Worm (Caenorhabditis elegans) whole organism, late embryonic: ENCODE results near the gene str-52.
"Not testable (repeated sequence)": the region's sequence is repeated elsewhere in the genome, so short reads cannot be mapped to it uniquely, and the experiment has no call there.

Experiments used
- C08G9.2 ChIP-seq: sonication (generic microtip); optimal IDR thresholded peaks from 2 replicates; lab custom pipeline; 2016; ENCODE audit warnings: mild to moderate bottlenecking, missing genetic modification characterization, moderate library complexity, missing compliant biosample characterization
- C38D4.7 ChIP-seq: fragments of 200-800 bp; sonication (Bioruptor generic); optimal IDR thresholded peaks from 2 replicates; lab custom pipeline; 2018; ENCODE audit warnings: mild to moderate bottlenecking, missing genetic modification characterization, moderate library complexity, missing compliant biosample characterization
- K02D7.2 ChIP-seq: sonication (generic microtip); optimal IDR thresholded peaks from 2 replicates; lab custom pipeline; 2017; ENCODE audit warnings: mild to moderate bottlenecking, missing genetic modification characterization, missing compliant biosample characterization
- Y22D7AL.16 ChIP-seq: sonication (generic microtip); optimal IDR thresholded peaks from 2 replicates; lab custom pipeline; 2016; ENCODE audit warnings: missing genetic modification characterization, missing compliant biosample characterization
- ama-1 ChIP-seq: fragments of 150-350 bp; optimal IDR thresholded peaks from 2 replicates; lab custom pipeline; 2014
- ceh-14 ChIP-seq: sonication (generic microtip); optimal IDR thresholded peaks from 2 replicates; lab custom pipeline; 2016; ENCODE audit warnings: missing genotype, missing genetic modification characterization, missing compliant biosample characterization
- ceh-19 ChIP-seq: fragments of 200-800 bp; sonication (Bioruptor generic); optimal IDR thresholded peaks from 2 replicates; lab custom pipeline; 2018; ENCODE audit warnings: mild to moderate bottlenecking, missing genetic modification characterization, missing compliant biosample characterization
- ceh-2 ChIP-seq: sonication (generic microtip); optimal IDR thresholded peaks from 2 replicates; lab custom pipeline; 2016; ENCODE audit warnings: missing genotype, missing genetic modification characterization, missing compliant biosample characterization
- ceh-31 ChIP-seq: sonication (generic microtip); optimal IDR thresholded peaks from 2 replicates; lab custom pipeline; 2016; ENCODE audit warnings: missing genetic modification characterization, missing compliant biosample characterization
- ceh-9 ChIP-seq: sonication (generic microtip); optimal IDR thresholded peaks from 2 replicates; lab custom pipeline; 2016; ENCODE audit warnings: mild to moderate bottlenecking, missing genetic modification characterization, inconsistent platforms, missing compliant biosample characterization
- ets-4 ChIP-seq: sonication (generic microtip); optimal IDR thresholded peaks from 2 replicates; lab custom pipeline; 2016; ENCODE audit warnings: missing genetic modification characterization, missing compliant biosample characterization
- eyg-1 ChIP-seq: sonication (generic microtip); optimal IDR thresholded peaks from 2 replicates; lab custom pipeline; 2016; ENCODE audit warnings: missing genotype, missing genetic modification characterization, missing compliant biosample characterization
- fkh-10 ChIP-seq: fragments of 150-350 bp; optimal IDR thresholded peaks from 2 replicates; lab custom pipeline; 2014; ENCODE audit warnings: missing biosample characterization, missing genetic modification reagents, missing genetic modification characterization
- fkh-6 ChIP-seq: sonication (generic microtip); optimal IDR thresholded peaks from 2 replicates; lab custom pipeline; 2016; ENCODE audit warnings: missing genetic modification characterization, missing compliant biosample characterization
- hlh-30 ChIP-seq: sonication (generic microtip); optimal IDR thresholded peaks from 2 replicates; lab custom pipeline; 2017; ENCODE audit warnings: antibody characterized with exemption, missing genetic modification characterization, missing compliant biosample characterization; ENCODE audit not compliant: insufficient read depth
- hlh-6 ChIP-seq: sonication (generic microtip); optimal IDR thresholded peaks from 2 replicates; lab custom pipeline; 2016; ENCODE audit warnings: missing genotype, missing genetic modification characterization, missing compliant biosample characterization
- hlh-8 ChIP-seq: sonication (generic microtip); optimal IDR thresholded peaks from 2 replicates; lab custom pipeline; 2016; ENCODE audit warnings: missing genotype, missing genetic modification characterization, missing compliant biosample characterization
- lim-6 ChIP-seq: sonication (generic microtip); optimal IDR thresholded peaks from 2 replicates; lab custom pipeline; 2016; ENCODE audit warnings: missing genetic modification characterization, missing compliant biosample characterization
- madf-2 ChIP-seq: sonication (generic microtip); optimal IDR thresholded peaks from 2 replicates; lab custom pipeline; 2017; ENCODE audit warnings: missing genetic modification characterization, missing compliant biosample characterization
- mec-3 ChIP-seq: sonication (generic microtip); optimal IDR thresholded peaks from 2 replicates; lab custom pipeline; 2016; ENCODE audit warnings: borderline replicate concordance, missing genetic modification characterization, missing compliant biosample characterization
- nfya-1 ChIP-seq: sonication (generic microtip); optimal IDR thresholded peaks from 2 replicates; lab custom pipeline; 2017; ENCODE audit warnings: missing genetic modification characterization, mild to moderate bottlenecking, missing compliant biosample characterization, antibody characterized with exemption, moderate library complexity
- nhr-11 ChIP-seq: fragments of 150-350 bp; optimal IDR thresholded peaks from 2 replicates; lab custom pipeline; 2014; ENCODE audit warnings: missing biosample characterization, missing genetic modification characterization
- npax-4 ChIP-seq: sonication (generic microtip); optimal IDR thresholded peaks from 2 replicates; lab custom pipeline; 2016; ENCODE audit warnings: missing genetic modification characterization, missing compliant biosample characterization
- pag-3 ChIP-seq: sonication (generic microtip); optimal IDR thresholded peaks from 2 replicates; lab custom pipeline; 2016; ENCODE audit warnings: missing compliant biosample characterization, missing genetic modification characterization, borderline replicate concordance
- pha-4 ChIP-seq: fragments of 150-350 bp; optimal IDR thresholded peaks from 2 replicates; lab custom pipeline; 2018; ENCODE audit warnings: missing biosample characterization, missing genetic modification reagents, missing genetic modification characterization
- pqm-1 ChIP-seq: sonication (generic microtip); optimal IDR thresholded peaks from 2 replicates; lab custom pipeline; 2016; ENCODE audit warnings: missing genetic modification characterization, missing compliant biosample characterization
- pros-1 ChIP-seq: fragments of 150-350 bp; optimal IDR thresholded peaks from 2 replicates; lab custom pipeline; 2014; ENCODE audit warnings: missing biosample characterization, missing genetic modification reagents, missing genetic modification characterization
- ref-2 ChIP-seq: sonication (generic microtip); optimal IDR thresholded peaks from 2 replicates; lab custom pipeline; 2016; ENCODE audit warnings: missing genetic modification characterization, missing compliant biosample characterization
- sox-2 ChIP-seq: fragments of 200-800 bp; sonication (Bioruptor generic); IDR thresholded peaks from 2 replicates; pipeline ENCODE4 v1.3.6; 2022; ENCODE audit warnings: missing genetic modification reagents, missing genetic modification characterization, missing compliant biosample characterization
- sox-4 ChIP-seq: sonication (generic microtip); optimal IDR thresholded peaks from 2 replicates; lab custom pipeline; 2017; ENCODE audit warnings: mild to moderate bottlenecking, missing genetic modification characterization, inconsistent platforms, missing compliant biosample characterization
- tbx-7 ChIP-seq: sonication (generic microtip); optimal IDR thresholded peaks from 2 replicates; lab custom pipeline; 2016; ENCODE audit warnings: missing genotype, missing genetic modification characterization, missing compliant biosample characterization
- ttx-3 ChIP-seq: sonication (generic microtip); optimal IDR thresholded peaks from 2 replicates; lab custom pipeline; 2016; ENCODE audit warnings: missing genetic modification reagents, missing genetic modification characterization, missing compliant biosample characterization
- unc-3 ChIP-seq, 2 experiments: fragments of 200-800 bp in 1 of 2; sonication (Bioruptor generic) in 1 of 2; sonication (generic microtip) in 1 of 2; conservative IDR thresholded peaks in 1 of 2; optimal IDR thresholded peaks in 1 of 2; 2 replicates each; pipeline versions ENCODE4 v1.3.6 to Lab custom; 2016 to 2022; ENCODE audit warnings: missing compliant biosample characterization in 2 of 2, missing genetic modification characterization in 2 of 2, missing genetic modification reagents in 1 of 2
- unc-42 ChIP-seq: sonication (generic microtip); optimal IDR thresholded peaks from 2 replicates; lab custom pipeline; 2016; ENCODE audit warnings: missing genotype, missing genetic modification characterization, missing compliant biosample characterization
- unc-86 ChIP-seq: sonication (generic microtip); optimal IDR thresholded peaks from 2 replicates; lab custom pipeline; 2016; ENCODE audit warnings: missing genetic modification characterization, missing compliant biosample characterization
- zip-5 ChIP-seq: sonication (generic microtip); optimal IDR thresholded peaks from 2 replicates; lab custom pipeline; 2016; ENCODE audit warnings: missing genetic modification characterization, missing compliant biosample characterization
- ztf-16 ChIP-seq: sonication (generic microtip); optimal IDR thresholded peaks from 2 replicates; lab custom pipeline; 2017; ENCODE audit warnings: missing genetic modification characterization, missing compliant biosample characterization

str-52 gene

DNA sequence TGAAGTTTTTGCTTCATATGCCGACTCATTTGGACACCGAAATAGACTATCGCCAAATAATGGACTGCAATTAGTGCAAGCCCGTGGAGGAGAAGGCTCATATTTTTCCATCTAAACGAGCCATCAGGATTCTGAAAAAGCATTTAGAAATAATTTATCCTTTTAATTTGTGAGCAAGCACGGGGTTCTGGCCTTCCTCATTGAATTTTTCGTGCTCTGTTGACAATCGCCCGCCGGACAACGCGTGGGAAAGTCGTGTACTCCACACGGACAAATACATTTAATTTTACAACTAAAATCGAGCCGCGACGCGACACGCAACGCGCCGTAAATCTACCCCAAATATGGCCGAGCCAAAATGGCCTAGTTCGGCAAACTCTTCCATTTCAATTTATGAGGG, 1.5 kb downstream of the str-52 start, which contains the start of gene F22F7.12:
F22F7.12 (minus strand) TSS at position 101 of the 400 bp plus-strand sequence.
- TF ChIP-seq K02D7.2 (tag; lab: Kevin White, UChicago); ceh-31 (tag; lab: Kevin White, UChicago); fkh-10: not testable (repeated sequence)

DNA sequence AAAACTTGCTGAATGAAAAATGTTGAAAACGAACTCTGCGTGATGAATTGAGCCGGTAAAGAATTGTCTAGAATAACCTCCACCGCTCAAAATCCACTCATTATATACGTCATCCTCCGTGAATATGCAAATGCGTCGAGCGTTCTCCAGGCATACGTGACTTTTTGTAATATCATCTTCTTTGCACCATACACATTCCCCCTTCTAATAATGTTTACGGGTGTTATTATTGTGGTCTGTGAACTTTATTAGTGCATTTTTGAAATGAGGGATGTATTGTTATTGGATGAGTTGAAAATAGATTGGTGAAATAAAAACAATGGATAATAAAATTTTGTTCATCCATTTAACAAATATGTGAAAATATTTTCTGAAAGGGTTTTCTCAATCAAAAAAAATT, 6.0 kb downstream of the str-52 start, which contains the start of gene F22F7.7:
F22F7.7 (minus strand) TSS at position 125 of the 400 bp plus-strand sequence.
- TF ChIP-seq ceh-19 (GFP tag; lab: Kevin White, UChicago) (no peak), C38D4.7 (GFP tag; lab: Kevin White, UChicago) (no peak), hlh-30 (tag; lab: Kevin White, UChicago) (no peak), ttx-3 (tag; lab: Kevin White, UChicago) (no peak), pha-4 (tag; lab: Kevin White, UChicago) (no peak)

DNA sequence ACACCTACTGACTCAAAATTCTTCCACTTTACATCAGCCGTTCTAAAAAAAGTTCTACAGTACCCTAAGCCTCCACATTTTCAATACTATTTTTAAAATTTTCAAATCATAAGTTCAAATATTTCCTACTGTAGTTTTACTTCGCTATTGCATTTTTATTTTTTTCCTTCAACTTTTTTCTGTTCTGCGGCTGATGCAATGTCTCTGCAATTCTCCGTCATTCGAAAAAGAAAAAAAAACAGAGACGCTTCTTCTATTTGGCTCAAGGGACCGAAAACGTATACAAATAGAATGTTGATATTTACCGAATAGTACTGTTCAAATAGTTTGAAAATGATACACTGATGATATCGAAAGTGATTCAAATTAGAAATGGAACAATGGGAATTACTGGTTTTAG, 7.7 kb downstream of the str-52 start:
- no peak for TF ChIP-seq ama-1 (lab: Kevin White, UChicago)
- TF ChIP-seq fkh-10: no peak
- TF ChIP-seq hlh-8 (tag; lab: Kevin White, UChicago): no peak
- no peak for TF ChIP-seq eyg-1 (tag; lab: Kevin White, UChicago)
- TF ChIP-seq C08G9.2: no peak
- TF ChIP-seq nhr-11 (tag; lab: Kevin White, UChicago): no peak
- TF ChIP-seq ztf-16 (tag; lab: Kevin White, UChicago): no peak
- TF ChIP-seq tbx-7: no peak
- no peak for TF ChIP-seq zip-5 (tag; lab: Kevin White, UChicago)
- TF ChIP-seq ref-2: no peak
- TF ChIP-seq lim-6 (tag; lab: Kevin White, UChicago): no peak
- no peak for TF ChIP-seq sox-4 (tag; lab: Kevin White, UChicago)
- no peak for TF ChIP-seq ceh-31 (tag; lab: Kevin White, UChicago)
- TF ChIP-seq pag-3 (tag; lab: Kevin White, UChicago): no peak
- no peak for TF ChIP-seq pros-1
- no peak for TF ChIP-seq Y22D7AL.16
- no peak for TF ChIP-seq pqm-1 (tag; lab: Kevin White, UChicago)
- no peak for TF ChIP-seq hlh-6 (tag; lab: Kevin White, UChicago)
- TF ChIP-seq mec-3 (tag; lab: Kevin White, UChicago): no peak
- TF ChIP-seq, all 69 proteins: peak for 0

DNA sequence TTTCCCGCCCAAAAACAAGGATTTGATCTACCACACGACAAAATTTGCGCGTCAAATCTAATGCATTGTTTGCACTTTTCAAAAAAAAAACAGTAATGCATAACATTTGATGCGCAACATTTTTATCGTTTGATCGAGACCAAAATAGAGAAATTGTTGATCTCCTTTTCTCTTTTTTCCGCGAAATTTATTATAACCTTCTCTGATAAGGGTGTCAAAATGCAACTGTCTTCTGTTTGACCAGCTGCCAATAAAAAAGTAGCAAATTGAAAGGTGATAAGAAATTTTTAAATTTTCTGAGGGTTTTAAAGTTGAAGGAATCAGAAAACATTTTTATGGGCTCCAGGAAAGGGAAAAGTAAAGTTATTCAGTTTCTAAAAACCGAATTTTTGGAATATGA, 8.9 kb downstream of the str-52 start:
- TF ChIP-seq ceh-9 (tag; lab: Kevin White, UChicago) (no peak), ceh-14 (tag; lab: Kevin White, UChicago) (no peak), nfya-1 (tag; lab: Kevin White, UChicago) (no peak), ets-4 (no peak), unc-3 (GFP tag; conservative IDR thresholded peaks at IDR 0.05; lab: Robert Waterston, UW) (no peak), unc-3 (tag; optimal IDR thresholded peaks at IDR 0.05; lab: Kevin White, UChicago) (no peak), ceh-2 (tag; lab: Kevin White, UChicago) (no peak), unc-42 (tag; lab: Kevin White, UChicago) (no peak), hlh-6 (tag; lab: Kevin White, UChicago) (no peak), unc-86 (tag; lab: Kevin White, UChicago) (no peak), madf-2 (tag; lab: Kevin White, UChicago) (no peak)

DNA sequence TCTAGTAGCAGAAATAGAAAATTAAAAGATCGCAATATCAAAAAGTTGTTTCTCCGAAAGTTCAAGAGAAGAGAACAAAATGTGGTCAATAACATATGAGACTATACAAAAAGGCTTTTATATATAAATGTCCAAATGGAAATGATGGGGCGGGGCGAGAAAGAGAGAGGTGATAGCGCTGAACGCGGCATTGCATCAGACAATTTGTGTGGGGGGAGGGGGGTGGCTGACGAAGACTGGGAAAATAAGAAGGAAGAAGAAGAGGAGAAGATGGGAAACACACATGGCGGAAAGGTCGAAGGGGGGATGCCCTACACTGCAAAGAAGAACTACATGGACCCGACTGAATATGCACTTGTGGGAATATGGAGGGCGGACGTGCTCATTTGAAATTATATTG, 10.6 kb downstream of the str-52 start:
- TF ChIP-seq sox-4 (tag; lab: Kevin White, UChicago): peak; percentile 21
- no peak for TF ChIP-seq npax-4 (tag; lab: Kevin White, UChicago)
- TF ChIP-seq unc-42 (tag; lab: Kevin White, UChicago): peak; percentile 3
- TF ChIP-seq sox-2 (GFP tag; lab: Robert Waterston, UW): no peak
- no peak for TF ChIP-seq fkh-6 (tag; lab: Kevin White, UChicago)
- no peak for TF ChIP-seq ttx-3 (tag; lab: Kevin White, UChicago)
- no peak for TF ChIP-seq unc-3 (GFP tag; conservative IDR thresholded peaks at IDR 0.05; lab: Robert Waterston, UW)
- no peak for TF ChIP-seq unc-3 (tag; optimal IDR thresholded peaks at IDR 0.05; lab: Kevin White, UChicago)
